Fruit fly (Drosophila melanogaster) whole organism, wandering third instar larva: ENCODE data around the gene Acp1.

ENCODE experiments used
- CG9705 ChIP-seq: fragments of 200-800 bp; sonication (Bioruptor generic); optimal IDR thresholded peaks from 2 replicates; lab custom pipeline; 2018; ENCODE audit warnings: missing biosample characterization, mild to moderate bottlenecking, missing genetic modification characterization
- Dfd ChIP-seq: fragments of >200 bp; optimal IDR thresholded peaks from 2 replicates; lab custom pipeline; 2017; ENCODE audit warnings: missing biosample characterization, missing genetic modification characterization
- OdsH ChIP-seq: fragments of 200-800 bp; sonication (Bioruptor generic); optimal IDR thresholded peaks from 2 replicates; lab custom pipeline; 2016; ENCODE audit warnings: missing biosample characterization, mild to moderate bottlenecking, missing genetic modification characterization
- Sp1 ChIP-seq: fragments of 200-800 bp; sonication (Bioruptor generic); optimal IDR thresholded peaks from 3 replicates; lab custom pipeline; 2019; ENCODE audit warnings: missing biosample characterization, mild to moderate bottlenecking, missing genetic modification characterization, moderate library complexity
- Vsx2 ChIP-seq: fragments of 200-300, 225-300 bp; sonication (Bioruptor generic); optimal IDR thresholded peaks from 2 replicates; lab custom pipeline; 2018; ENCODE audit warnings: missing biosample characterization, missing genetic modification characterization; ENCODE audit not compliant: partially characterized antibody
- foxo ChIP-seq, 2 experiments: fragments of 200-800 bp; sonication (Bioruptor generic); optimal IDR thresholded peaks; 2 replicates in 1 of 2; 3 replicates in 1 of 2; lab custom pipeline; 2016 to 2017; ENCODE audit warnings: missing biosample characterization in 2 of 2, missing genetic modification characterization in 2 of 2

dm6 chr2L:7782788-7783401 is 41.6 kb upstream of the Acp1 start, which contains the start of gene Brd7-9:
- TF ChIP-seq Dfd (GFP tag; lab: Kevin White, UChicago) (no peak), OdsH (GFP tag; lab: Kevin White, UChicago) (peak; percentile 58), CG9705 (GFP tag; lab: Kevin White, UChicago) (no peak), Sp1 (GFP tag; lab: Kevin White, UChicago) (no peak), Vsx2 (no peak), foxo (GFP tag; optimal IDR thresholded peaks at IDR 0.05; lab: Kevin White, UChicago) (peak in 1 of 2 experiments; percentile 74)
